Worm (Caenorhabditis elegans) whole organism, mixed stage, embryonic: ENCODE results near the gene W06F12.2.

Experiments used
- M03D4.4 ChIP-seq: sonication (generic microtip); optimal IDR thresholded peaks from 2 replicates; lab custom pipeline; 2017; ENCODE audit warnings: mild to moderate bottlenecking, missing genetic modification characterization, missing compliant biosample characterization
- blmp-1 ChIP-seq: fragments of 150-350 bp; optimal IDR thresholded peaks from 2 replicates; lab custom pipeline; 2014; ENCODE audit warnings: missing biosample characterization, missing genetic modification characterization
- ceh-39 ChIP-seq: fragments of 150-350 bp; optimal IDR thresholded peaks from 2 replicates; lab custom pipeline; 2014; ENCODE audit warnings: missing biosample characterization, missing genetic modification characterization
- ceh-43 ChIP-seq: fragments of 200-800 bp; sonication (Bioruptor generic); optimal IDR thresholded peaks from 2 replicates; lab custom pipeline; 2018; ENCODE audit warnings: mild to moderate bottlenecking, missing genetic modification characterization, moderate library complexity, missing compliant biosample characterization
- ceh-83 ChIP-seq: fragments of 200-800 bp; sonication (Bioruptor generic); optimal IDR thresholded peaks from 2 replicates; lab custom pipeline; 2018; ENCODE audit warnings: mild to moderate bottlenecking, missing genetic modification characterization, missing compliant biosample characterization
- drap-1 ChIP-seq: fragments of 200-800 bp; sonication (Bioruptor generic); optimal IDR thresholded peaks from 3 replicates; lab custom pipeline; 2018; ENCODE audit warnings: mild to moderate bottlenecking, missing genetic modification characterization, missing compliant biosample characterization
- elt-1 ChIP-seq: sonication (generic microtip); optimal IDR thresholded peaks from 2 replicates; lab custom pipeline; 2017; ENCODE audit warnings: missing genetic modification characterization, mild to moderate bottlenecking, missing compliant biosample characterization, antibody characterized with exemption, moderate library complexity, borderline replicate concordance; ENCODE audit not compliant: insufficient read depth
- elt-3 ChIP-seq: fragments of 150-350 bp; optimal IDR thresholded peaks from 2 replicates; lab custom pipeline; 2014; ENCODE audit warnings: missing biosample characterization, missing genetic modification characterization
- flh-1 ChIP-seq: fragments of 200-800 bp; sonication (Bioruptor generic); optimal IDR thresholded peaks from 2 replicates; lab custom pipeline; 2018; ENCODE audit warnings: mild to moderate bottlenecking, missing genetic modification characterization, moderate library complexity, missing compliant biosample characterization
- ham-2 ChIP-seq: fragments of 200-800 bp; sonication (Bioruptor generic); optimal IDR thresholded peaks from 2 replicates; lab custom pipeline; 2018; ENCODE audit warnings: mild to moderate bottlenecking, missing genetic modification characterization, missing compliant biosample characterization
- hlh-1 ChIP-seq: fragments of 150-350 bp; optimal IDR thresholded peaks from 2 replicates; lab custom pipeline; 2014; ENCODE audit warnings: missing biosample characterization, missing genetic modification reagents, missing genetic modification characterization
- lin-13 ChIP-seq: fragments of 150-350 bp; optimal IDR thresholded peaks from 2 replicates; lab custom pipeline; 2014; ENCODE audit warnings: missing biosample characterization, missing genetic modification characterization
- lin-32 ChIP-seq: fragments of 200-800 bp; sonication (Bioruptor generic); optimal IDR thresholded peaks from 2 replicates; lab custom pipeline; 2018; ENCODE audit warnings: mild to moderate bottlenecking, missing genetic modification characterization, missing compliant biosample characterization
- lsy-2 ChIP-seq: fragments of 150-350 bp; optimal IDR thresholded peaks from 2 replicates; lab custom pipeline; 2014; ENCODE audit warnings: missing biosample characterization, missing genetic modification characterization
- mab-5 ChIP-seq: fragments of 150-350 bp; optimal IDR thresholded peaks from 2 replicates; lab custom pipeline; 2014; ENCODE audit warnings: missing biosample characterization, missing genetic modification characterization
- mep-1 ChIP-seq: fragments of 150-350 bp; optimal IDR thresholded peaks from 2 replicates; lab custom pipeline; 2017; ENCODE audit warnings: missing biosample characterization, missing genetic modification reagents, missing genetic modification characterization, inconsistent platforms
- nhr-12 ChIP-seq: fragments of 150-350 bp; optimal IDR thresholded peaks from 2 replicates; lab custom pipeline; 2014; ENCODE audit warnings: missing biosample characterization, missing genetic modification characterization
- nhr-2 ChIP-seq: fragments of 150-350 bp; optimal IDR thresholded peaks from 2 replicates; lab custom pipeline; 2014; ENCODE audit warnings: missing biosample characterization, missing genetic modification characterization
- nhr-237 ChIP-seq: fragments of 150-350 bp; optimal IDR thresholded peaks from 2 replicates; lab custom pipeline; 2014; ENCODE audit warnings: missing biosample characterization, missing genetic modification characterization
- nhr-28 ChIP-seq: fragments of 150-350 bp; optimal IDR thresholded peaks from 2 replicates; lab custom pipeline; 2014; ENCODE audit warnings: missing biosample characterization, missing genetic modification characterization
- nhr-76 ChIP-seq: sonication (generic microtip); optimal IDR thresholded peaks from 2 replicates; lab custom pipeline; 2017; ENCODE audit warnings: missing biosample characterization, missing genetic modification characterization
- pha-4 ChIP-seq: fragments of 150-350 bp; optimal IDR thresholded peaks from 2 replicates; lab custom pipeline; 2018; ENCODE audit warnings: missing biosample characterization, missing genetic modification reagents, missing genetic modification characterization
- sem-2 ChIP-seq: fragments of 200-800 bp; sonication (Bioruptor generic); optimal IDR thresholded peaks from 2 replicates; lab custom pipeline; 2018; ENCODE audit warnings: mild to moderate bottlenecking, missing genetic modification characterization, missing compliant biosample characterization
- snpc-4 ChIP-seq: fragments of 150-350 bp; optimal IDR thresholded peaks from 2 replicates; lab custom pipeline; 2014; ENCODE audit warnings: missing biosample characterization, missing genetic modification characterization
- sptf-1 ChIP-seq: sonication (generic microtip); optimal IDR thresholded peaks from 2 replicates; lab custom pipeline; 2017; ENCODE audit warnings: mild to moderate bottlenecking, missing genetic modification characterization, moderate library complexity, missing compliant biosample characterization
- tbx-8 ChIP-seq: fragments of 200-800 bp; sonication (Bioruptor generic); optimal IDR thresholded peaks from 2 replicates; lab custom pipeline; 2018; ENCODE audit warnings: mild to moderate bottlenecking, missing genetic modification characterization, moderate library complexity, missing compliant biosample characterization
- unc-39 ChIP-seq: fragments of 150-350 bp; optimal IDR thresholded peaks from 2 replicates; lab custom pipeline; 2014; ENCODE audit warnings: missing biosample characterization, missing genetic modification characterization
- unc-62 ChIP-seq: fragments of 150-350 bp; optimal IDR thresholded peaks from 2 replicates; lab custom pipeline; 2014; ENCODE audit warnings: missing biosample characterization, missing genetic modification reagents, missing genetic modification characterization
- zip-8 ChIP-seq: fragments of 150-350 bp; optimal IDR thresholded peaks from 2 replicates; lab custom pipeline; 2014; ENCODE audit warnings: missing biosample characterization, missing genetic modification characterization
- ztf-11 ChIP-seq: fragments of 150-350 bp; optimal IDR thresholded peaks from 2 replicates; lab custom pipeline; 2014; ENCODE audit warnings: missing biosample characterization, missing genetic modification characterization

W06F12.2 gene

DNA sequence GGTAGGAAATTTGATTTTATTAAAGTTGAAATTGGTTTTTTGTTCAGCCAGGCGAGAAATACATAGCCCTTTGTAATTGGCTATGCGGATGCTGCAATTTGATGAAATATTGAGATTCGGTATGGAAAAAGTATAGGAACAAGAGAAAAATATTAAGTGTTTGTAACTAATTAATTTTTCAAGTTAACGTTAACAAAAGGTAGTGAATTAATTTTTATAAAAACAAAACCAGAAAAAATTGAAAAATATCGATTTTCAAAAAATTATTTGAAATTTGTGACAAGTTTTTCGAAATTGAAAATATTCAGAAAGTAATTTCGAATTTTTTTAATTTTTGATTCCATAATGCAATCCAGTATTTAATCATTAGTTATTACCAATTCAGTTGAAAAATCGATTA lies at the start of gene W06F12.2:
Gene W06F12.2 (minus strand): TSS at position 101 of the 400 bp plus-strand sequence.
- TF ChIP-seq mep-1 (tag; lab: Kevin White, UChicago) (no peak), unc-62 (no peak), lin-13 (no peak), ztf-11 (tag; lab: Kevin White, UChicago) (no peak), sptf-1 (tag; lab: Kevin White, UChicago) (no peak), snpc-4 (no peak)

DNA sequence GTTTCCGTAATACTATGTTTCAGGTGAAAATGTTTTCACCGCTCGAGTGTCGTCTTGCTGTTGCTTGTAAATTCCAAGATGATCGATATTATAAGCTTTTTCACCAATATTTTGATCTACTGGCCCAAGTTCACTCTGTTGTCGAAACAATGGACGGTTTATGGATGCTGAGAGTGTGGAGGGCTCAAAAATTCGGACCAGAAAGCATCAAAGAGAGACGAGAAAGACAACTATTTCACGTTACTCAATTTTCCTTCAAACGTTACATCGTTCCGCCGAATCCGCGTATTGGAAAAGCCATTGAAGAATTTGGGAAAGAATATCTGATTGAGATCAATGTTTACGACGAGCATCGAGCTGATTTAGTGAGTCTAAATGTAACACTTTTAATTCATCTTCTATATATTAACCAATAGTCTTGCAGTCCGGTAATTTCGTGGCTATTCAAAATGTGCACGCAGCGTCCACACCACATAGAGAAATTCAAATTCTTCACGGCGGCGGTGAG lies 48.8 kb upstream of the W06F12.2 start, which contains the start of gene pot-3:
Gene pot-3 (plus strand): TSS at position 17 of the 508 bp plus-strand sequence.
- TF ChIP-seq lin-32 (peak; percentile 38), sem-2 (no peak), zip-8 (no peak), mep-1 (tag; lab: Kevin White, UChicago) (no peak)

DNA sequence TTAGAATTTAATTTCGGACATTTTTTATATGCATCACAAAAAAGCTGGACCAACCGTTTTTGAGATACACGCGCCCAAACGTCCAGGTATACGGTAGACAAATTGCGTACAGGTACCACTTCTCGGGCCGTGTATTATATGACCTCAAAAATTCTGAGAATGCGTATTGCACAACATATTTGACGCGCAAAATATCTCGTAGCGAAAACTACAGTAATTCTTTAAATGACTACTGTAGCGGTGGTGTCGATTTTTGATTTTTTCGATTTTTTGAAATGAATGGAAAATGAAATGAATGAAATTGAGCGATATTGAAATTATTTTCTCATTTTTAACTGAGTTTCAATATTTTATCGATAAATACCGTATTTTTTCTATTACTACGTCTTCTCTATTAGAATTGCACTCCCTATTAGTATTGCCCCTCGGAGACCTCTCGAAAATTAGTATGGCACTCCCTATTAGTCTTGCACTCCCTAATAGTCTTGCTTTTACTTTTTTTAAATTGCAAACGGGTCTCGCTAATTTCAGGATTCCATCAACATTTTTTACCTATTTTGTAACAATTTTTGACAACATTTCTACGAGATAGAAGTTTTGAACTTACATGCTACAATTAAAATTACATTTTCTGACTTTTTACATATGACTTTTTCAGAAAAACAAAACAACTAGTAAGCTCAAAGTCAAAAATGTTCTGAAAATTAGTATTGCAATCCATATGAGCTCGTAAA lies 48.0 kb upstream of the W06F12.2 start:
- TF ChIP-seq pha-4 (tag; lab: Kevin White, UChicago) (no peak), elt-3 (no peak), drap-1 (GFP tag; lab: Kevin White, UChicago) (peak; percentile 31), lin-32 (no peak), nhr-12 (tag; lab: Kevin White, UChicago) (no peak), unc-39 (tag; lab: Kevin White, UChicago) (no peak), snpc-4 (no peak), lsy-2 (tag; lab: Kevin White, UChicago) (peak; percentile 11), blmp-1 (tag; lab: Kevin White, UChicago) (peak; percentile 18), tbx-8 (no peak), zip-8 (no peak), ceh-39 (tag; lab: Kevin White, UChicago) (no peak), ceh-83 (GFP tag; lab: Kevin White, UChicago) (peak; percentile 70), M03D4.4 (tag; lab: Kevin White, UChicago) (no peak), sptf-1 (tag; lab: Kevin White, UChicago) (peak; percentile 57), unc-62 (no peak)

DNA sequence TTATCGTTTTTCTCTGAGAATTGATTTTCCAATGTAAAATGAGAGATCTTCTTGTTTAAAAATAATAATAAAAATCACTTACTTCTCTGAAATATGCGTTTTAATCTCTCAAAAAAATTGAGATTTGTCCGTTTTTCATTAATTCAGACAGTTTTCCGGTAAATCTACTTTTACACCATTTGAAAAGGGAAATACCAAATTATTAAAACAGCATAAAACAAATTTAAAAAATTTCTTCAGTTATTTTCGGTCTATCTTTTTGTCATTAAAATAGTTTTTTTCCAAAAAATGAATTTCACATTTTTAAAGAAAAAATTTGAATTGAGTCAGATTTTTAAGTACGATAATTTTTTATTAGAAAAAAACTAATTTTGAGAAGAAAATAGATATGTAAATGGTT lies 47.3 kb upstream of the W06F12.2 start:
- TF ChIP-seq nhr-2 (tag; lab: Kevin White, UChicago) (no peak), blmp-1 (tag; lab: Kevin White, UChicago) (peak; percentile 49)

DNA sequence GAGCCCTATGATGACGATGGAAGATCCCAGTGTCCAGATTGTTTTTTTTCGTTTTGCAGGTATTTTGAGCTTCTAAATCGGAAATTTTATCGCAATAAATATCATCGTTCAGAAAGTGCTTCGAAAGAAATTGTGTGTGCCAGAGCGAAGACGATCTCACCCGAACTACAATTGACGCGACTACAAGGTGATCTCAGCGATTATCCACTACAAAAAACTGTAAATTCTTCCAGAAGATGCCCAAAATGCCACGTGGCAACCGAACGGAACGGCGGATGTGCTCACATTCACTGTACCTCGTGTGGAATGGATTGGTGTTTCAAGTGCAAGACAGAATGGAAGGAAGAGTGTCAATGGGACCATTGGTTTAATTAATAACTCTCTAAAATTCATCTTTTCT lies 41.4 kb upstream of the W06F12.2 start, which contains the start of gene mdt-29:
Gene mdt-29 (plus strand): TSS at position 301 of the 400 bp plus-strand sequence.
- TF ChIP-seq snpc-4 (no peak), ceh-43 (no peak), M03D4.4 (tag; lab: Kevin White, UChicago) (no peak), nhr-76 (tag; lab: Kevin White, UChicago) (no peak), tbx-8 (no peak), flh-1 (GFP tag; lab: Kevin White, UChicago) (no peak), ham-2 (GFP tag; lab: Kevin White, UChicago) (no peak), elt-1 (no peak), nhr-12 (tag; lab: Kevin White, UChicago) (no peak)

DNA sequence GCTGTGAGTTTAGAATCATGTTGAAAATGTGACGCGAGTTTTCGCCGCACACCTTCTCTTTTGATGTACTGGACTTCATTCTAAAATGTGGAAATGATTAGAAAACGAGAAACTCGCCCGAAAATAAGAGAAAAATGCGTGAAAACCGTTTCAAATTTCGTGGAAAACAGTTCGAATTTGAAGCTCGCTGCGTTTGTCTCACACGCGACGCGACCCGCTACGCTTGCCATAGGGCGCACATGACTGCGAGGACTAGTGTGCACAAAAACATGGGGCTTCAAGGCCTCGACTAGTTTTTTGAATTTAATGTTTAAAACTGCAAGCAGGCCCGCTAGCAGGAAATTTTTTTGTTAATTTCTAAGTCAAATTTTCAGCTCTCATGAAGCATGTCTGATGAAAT lies 39.7 kb upstream of the W06F12.2 start, which contains the start of the genes cyk-4 and pdr-1:
Gene cyk-4 (minus strand): TSS at position 80 of the 400 bp plus-strand sequence.
Gene pdr-1 (plus strand): TSS at position 369 of the 400 bp plus-strand sequence.
- TF ChIP-seq ham-2 (GFP tag; lab: Kevin White, UChicago) (no peak), ceh-39 (tag; lab: Kevin White, UChicago) (peak; percentile 23), lsy-2 (tag; lab: Kevin White, UChicago) (peak; percentile 67), nhr-76 (tag; lab: Kevin White, UChicago) (no peak), sptf-1 (tag; lab: Kevin White, UChicago) (peak; percentile 12), pha-4 (tag; lab: Kevin White, UChicago) (peak; percentile 45), elt-3 (no peak), nhr-28 (no peak), drap-1 (GFP tag; lab: Kevin White, UChicago) (no peak), mab-5 (tag; lab: Kevin White, UChicago) (no peak), nhr-237 (tag; lab: Kevin White, UChicago) (peak; percentile 2), hlh-1 (tag; lab: Kevin White, UChicago) (peak; percentile 5), mep-1 (tag; lab: Kevin White, UChicago) (peak; percentile 49), sem-2 (no peak), flh-1 (GFP tag; lab: Kevin White, UChicago) (no peak), lin-13 (peak; percentile 48)
